Fruit fly (Drosophila melanogaster) Kc167 (cell line): ENCODE results near the gene Uggt.

ENCODE experiments used
- Myc ChIP-seq: fragments of >200 bp; optimal IDR thresholded peaks from 2 replicates; lab custom pipeline; 2017; ENCODE audit warnings: missing external identifiers
- Sin3A ChIP-seq: fragments of >200 bp; optimal IDR thresholded peaks from 2 replicates; lab custom pipeline; 2018; ENCODE audit warnings: missing external identifiers
- h ChIP-seq: fragments of >200 bp; optimal IDR thresholded peaks from 3 replicates; lab custom pipeline; 2018; ENCODE audit warnings: missing external identifiers
- insv ChIP-seq: fragments of >200 bp; optimal IDR thresholded peaks from 3 replicates; lab custom pipeline; 2018; ENCODE audit warnings: missing external identifiers
- psq ChIP-seq: fragments of >200 bp; optimal IDR thresholded peaks from 2 replicates; lab custom pipeline; 2017; ENCODE audit warnings: missing external identifiers
- ttk ChIP-seq: sonication (Bioruptor generic); optimal IDR thresholded peaks from 2 replicates; lab custom pipeline; 2017; ENCODE audit warnings: missing external identifiers

DNA sequence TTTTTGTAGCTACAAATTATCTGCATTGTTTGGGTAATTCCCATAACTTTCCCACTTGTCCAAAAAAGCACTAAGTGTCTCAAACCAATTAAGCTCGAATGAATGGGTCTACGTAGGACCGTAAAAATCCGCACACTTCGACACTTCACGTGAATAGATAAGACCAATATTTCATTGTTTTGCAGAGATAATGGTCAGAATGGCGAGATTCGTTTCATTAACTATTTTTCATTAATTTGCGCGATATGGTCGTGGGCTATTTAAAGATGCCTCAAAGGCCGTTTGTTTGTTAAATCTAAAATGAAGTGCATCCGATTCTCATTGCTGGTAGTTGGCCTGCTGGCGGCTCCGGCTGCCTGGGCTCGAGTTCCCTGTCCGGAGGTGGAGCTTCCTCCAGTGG is 44.7 kb downstream of the Uggt start, which contains the start of gene CG6839:
- TF ChIP-seq h (lab: Kevin White, UChicago) (no peak), ttk (lab: Kevin White, UChicago) (no peak), psq (lab: Kevin White, UChicago) (no peak), insv (lab: Kevin White, UChicago) (no peak), Myc (lab: Kevin White, UChicago) (no peak), Sin3A (no peak)
